Fruit fly (Drosophila melanogaster) whole organism, embryonic: ENCODE data around the gene Gad1.

Experiments used
- Aef1 ChIP-seq: fragments of 200-800 bp; sonication (Bioruptor generic); IDR thresholded peaks from 3 replicates; pipeline ENCODE4 v1.3.6; 2022; ENCODE audit warnings: missing biosample characterization, missing genetic modification characterization
- Atf-2 ChIP-seq: fragments of 200-800 bp; sonication (Bioruptor generic); optimal IDR thresholded peaks from 2 replicates; lab custom pipeline; 2016; ENCODE audit warnings: missing biosample characterization, missing genetic modification characterization
- C15 ChIP-seq: fragments of 200-800 bp; sonication (Bioruptor generic); IDR thresholded peaks from 3 replicates; pipeline ENCODE4 v1.3.6; 2022; ENCODE audit warnings: missing biosample characterization, missing genetic modification characterization
- CG10267 ChIP-seq: fragments of 200-800 bp; sonication (Bioruptor generic); optimal IDR thresholded peaks from 2 replicates; lab custom pipeline; 2018; ENCODE audit warnings: missing biosample characterization, mild to moderate bottlenecking, missing genetic modification characterization, moderate library complexity
- CG14050 ChIP-seq: fragments of 200-800 bp; sonication (Bioruptor generic); IDR thresholded peaks from 3 replicates; pipeline ENCODE4 v1.3.6; 2022; ENCODE audit warnings: missing biosample characterization, missing genetic modification characterization
- CG15011 ChIP-seq: fragments of 200-800 bp; sonication (Bioruptor generic); optimal IDR thresholded peaks from 3 replicates; lab custom pipeline; 2018; ENCODE audit warnings: missing biosample characterization, mild to moderate bottlenecking, missing genetic modification characterization
- CG1603 ChIP-seq: fragments of 200-800 bp; sonication (Bioruptor generic); optimal IDR thresholded peaks from 2 replicates; lab custom pipeline; 2019; ENCODE audit warnings: missing biosample characterization, mild to moderate bottlenecking, missing genetic modification characterization, moderate library complexity
- CG17328 ChIP-seq: fragments of 200-800 bp; sonication (Bioruptor generic); IDR thresholded peaks from 2 replicates; pipeline ENCODE4 v1.3.6; 2022; ENCODE audit warnings: missing biosample characterization, missing genetic modification characterization
- CG1792 ChIP-seq: fragments of 200-800 bp; sonication (Bioruptor generic); optimal IDR thresholded peaks from 2 replicates; lab custom pipeline; 2016; ENCODE audit warnings: missing biosample characterization, missing genetic modification characterization
- CG2116 ChIP-seq: fragments of 200-800 bp; sonication (Bioruptor generic); optimal IDR thresholded peaks from 3 replicates; lab custom pipeline; 2018; ENCODE audit warnings: missing biosample characterization, mild to moderate bottlenecking, missing genetic modification characterization
- CG34224 ChIP-seq: fragments of 200-800 bp; sonication (Bioruptor generic); IDR thresholded peaks from 3 replicates; pipeline ENCODE4 v1.3.6; 2022; ENCODE audit warnings: missing biosample characterization, missing genetic modification characterization; ENCODE audit not compliant: partially characterized antibody
- CG3726 ChIP-seq: fragments of 200-800 bp; sonication (Bioruptor generic); IDR thresholded peaks from 3 replicates; pipeline ENCODE4, ENCODE4 v1.3.6; 2022; ENCODE audit warnings: missing biosample characterization, missing genetic modification characterization
- CG4282 ChIP-seq: fragments of 200-800 bp; sonication (Bioruptor generic); optimal IDR thresholded peaks from 2 replicates; lab custom pipeline; 2016; ENCODE audit warnings: missing biosample characterization, missing genetic modification characterization
- CG6765 ChIP-seq: fragments of 200-800 bp; sonication (Bioruptor generic); optimal IDR thresholded peaks from 3 replicates; lab custom pipeline; 2017; ENCODE audit warnings: missing biosample characterization, mild to moderate bottlenecking, missing genetic modification characterization
- CG6813 ChIP-seq: fragments of 200-800 bp; sonication (Bioruptor generic); optimal IDR thresholded peaks from 2 replicates; lab custom pipeline; 2017; ENCODE audit warnings: missing biosample characterization, missing genetic modification characterization, mild to moderate bottlenecking, moderate library complexity, missing genetic modification reagents
- CG7963 ChIP-seq: fragments of 200-800 bp; sonication (Bioruptor generic); IDR thresholded peaks from 3 replicates; pipeline ENCODE4 v1.3.6; 2022; ENCODE audit warnings: missing biosample characterization, missing genetic modification characterization; ENCODE audit not compliant: partially characterized antibody
- CG9609 ChIP-seq: fragments of 200-800 bp; sonication (Bioruptor generic); optimal IDR thresholded peaks from 3 replicates; lab custom pipeline; 2016; ENCODE audit warnings: missing biosample characterization, missing genetic modification characterization
- H15 ChIP-seq: fragments of 200-800 bp; sonication (Bioruptor generic); IDR thresholded peaks from 3 replicates; pipeline ENCODE4 v1.3.6; 2022; ENCODE audit warnings: missing biosample characterization, missing genetic modification characterization
- HHEX ChIP-seq: fragments of 200-800 bp; sonication (Bioruptor generic); optimal IDR thresholded peaks from 3 replicates; lab custom pipeline; 2017; ENCODE audit warnings: missing biosample characterization, mild to moderate bottlenecking, missing genetic modification characterization, missing genetic modification reagents
- HLHmδ ChIP-seq: fragments of 200-800 bp; sonication (Bioruptor generic); optimal IDR thresholded peaks from 2 replicates; lab custom pipeline; 2018; ENCODE audit warnings: missing biosample characterization, mild to moderate bottlenecking, missing genetic modification characterization, moderate library complexity
- Hmx ChIP-seq: fragments of 200-800 bp; sonication (Bioruptor generic); optimal IDR thresholded peaks from 2 replicates; lab custom pipeline; 2016; ENCODE audit warnings: missing biosample characterization, missing genetic modification characterization
- Hr3 ChIP-seq: fragments of 200-800 bp; sonication (Bioruptor generic); optimal IDR thresholded peaks from 3 replicates; lab custom pipeline; 2016; ENCODE audit warnings: missing biosample characterization, missing genetic modification characterization
- Hr51 ChIP-seq, 2 experiments: fragments of 200-800 bp; sonication (Bioruptor generic); optimal IDR thresholded peaks; 2 replicates in 1 of 2; 3 replicates in 1 of 2; lab custom pipeline; 2016 to 2018; ENCODE audit warnings: missing biosample characterization in 2 of 2, missing genetic modification characterization in 2 of 2, mild to moderate bottlenecking in 1 of 2, moderate library complexity in 1 of 2
- NC2β ChIP-seq: fragments of 200-800 bp; sonication (Bioruptor generic); optimal IDR thresholded peaks from 2 replicates; lab custom pipeline; 2016; ENCODE audit warnings: missing biosample characterization, missing genetic modification characterization
- Optix ChIP-seq: fragments of 200-800 bp; sonication (Bioruptor generic); IDR thresholded peaks from 3 replicates; pipeline ENCODE4 v1.3.6; 2022; ENCODE audit warnings: missing biosample characterization, missing genetic modification characterization
- Pdp1 ChIP-seq, 2 experiments: fragments of 200-800 bp; sonication (Bioruptor generic); optimal IDR thresholded peaks; 3 replicates each; lab custom pipeline; 2016; ENCODE audit warnings: missing biosample characterization in 2 of 2, missing genetic modification characterization in 2 of 2, mild to moderate bottlenecking in 1 of 2, moderate library complexity in 1 of 2
- Ptx1 ChIP-seq: fragments of 200-800 bp; sonication (Bioruptor generic); IDR thresholded peaks from 2 replicates; pipeline ENCODE4 v1.3.6; 2022; ENCODE audit warnings: missing biosample characterization, missing genetic modification characterization
- Side ChIP-seq: fragments of 200-800 bp; sonication (Bioruptor generic); optimal IDR thresholded peaks from 2 replicates; lab custom pipeline; 2016; ENCODE audit warnings: missing biosample characterization, missing genetic modification characterization
- Stat92E ChIP-seq, 3 experiments: fragments of >200 bp in 2 of 3; fragments of 200-800 bp in 1 of 3; sonication (Bioruptor generic) in 1 of 3; optimal IDR thresholded peaks; 2 replicates each; lab custom pipeline; 2017 to 2019; ENCODE audit warnings: missing biosample characterization in 3 of 3, missing genetic modification characterization in 3 of 3, mild to moderate bottlenecking in 1 of 3, moderate library complexity in 1 of 3
- br ChIP-seq: fragments of >200 bp; optimal IDR thresholded peaks from 2 replicates; lab custom pipeline; 2017
- crp ChIP-seq, 2 experiments: fragments of 200-800 bp; sonication (Bioruptor generic); optimal IDR thresholded peaks; 2 replicates in 1 of 2; 3 replicates in 1 of 2; lab custom pipeline; 2017; ENCODE audit warnings: missing biosample characterization in 2 of 2, missing genetic modification characterization in 2 of 2, mild to moderate bottlenecking in 1 of 2, moderate library complexity in 1 of 2
- dm ChIP-seq: fragments of 200-800 bp; sonication (Bioruptor generic); optimal IDR thresholded peaks from 3 replicates; lab custom pipeline; 2016; ENCODE audit warnings: missing biosample characterization, missing genetic modification characterization
- dmrt99B ChIP-seq: fragments of 200-800 bp; sonication (Bioruptor generic); optimal IDR thresholded peaks from 2 replicates; lab custom pipeline; 2018; ENCODE audit warnings: missing biosample characterization, mild to moderate bottlenecking, missing genetic modification characterization, moderate library complexity
- emc ChIP-seq: fragments of 200-800 bp; sonication (Bioruptor generic); optimal IDR thresholded peaks from 2 replicates; lab custom pipeline; 2016; ENCODE audit warnings: missing biosample characterization, missing genetic modification characterization
- en ChIP-seq: fragments of 200-800 bp; sonication (Bioruptor generic); optimal IDR thresholded peaks from 2 replicates; lab custom pipeline; 2016; ENCODE audit warnings: missing biosample characterization, missing genetic modification characterization
- fd3F ChIP-seq: fragments of 200-800 bp; sonication (Bioruptor generic); optimal IDR thresholded peaks from 2 replicates; lab custom pipeline; 2018; ENCODE audit warnings: missing biosample characterization, mild to moderate bottlenecking, missing genetic modification characterization, moderate library complexity
- gcm2 ChIP-seq: fragments of 200-800 bp; sonication (Bioruptor generic); optimal IDR thresholded peaks from 2 replicates; lab custom pipeline; 2016; ENCODE audit warnings: missing biosample characterization, missing genetic modification characterization
- lov ChIP-seq, 2 experiments: fragments of 200-800 bp in 1 of 2; fragments of >200 bp in 1 of 2; sonication (Bioruptor generic) in 1 of 2; IDR thresholded peaks in 1 of 2; optimal IDR thresholded peaks in 1 of 2; 2 replicates in 1 of 2; 3 replicates in 1 of 2; pipeline versions ENCODE4 v1.3.6 to Lab custom; 2017 to 2022; ENCODE audit warnings: missing biosample characterization in 1 of 2, missing genetic modification characterization in 1 of 2
- nom ChIP-seq: fragments of 200-800 bp; sonication (Bioruptor generic); optimal IDR thresholded peaks from 2 replicates; lab custom pipeline; 2017; ENCODE audit warnings: missing biosample characterization, missing genetic modification characterization, mild to moderate bottlenecking, moderate library complexity, missing genetic modification reagents
- pb ChIP-seq: fragments of 200-800 bp; sonication (Bioruptor generic); optimal IDR thresholded peaks from 3 replicates; lab custom pipeline; 2016; ENCODE audit warnings: missing biosample characterization, missing genetic modification characterization
- pros ChIP-seq: fragments of 200-800 bp; sonication (Bioruptor generic); optimal IDR thresholded peaks from 3 replicates; lab custom pipeline; 2019; ENCODE audit warnings: missing biosample characterization, mild to moderate bottlenecking, missing genetic modification characterization, moderate library complexity
- ranshi ChIP-seq: fragments of 200-800 bp; sonication (Bioruptor generic); IDR thresholded peaks from 2 replicates; pipeline ENCODE4 v1.3.6; 2022; ENCODE audit warnings: missing biosample characterization, missing genetic modification characterization
- row ChIP-seq: fragments of 200-800 bp; sonication (Bioruptor generic); IDR thresholded peaks from 3 replicates; pipeline ENCODE4 v1.3.6; 2022; ENCODE audit warnings: missing biosample characterization, missing genetic modification characterization
- salm ChIP-seq: fragments of 200-800 bp; sonication (Bioruptor generic); optimal IDR thresholded peaks from 2 replicates; lab custom pipeline; 2018; ENCODE audit warnings: missing biosample characterization, mild to moderate bottlenecking, missing genetic modification characterization
- sc ChIP-seq, 3 experiments: fragments of >200 bp in 2 of 3; fragments of 200-800 bp in 1 of 3; sonication (Bioruptor generic) in 1 of 3; optimal IDR thresholded peaks; 2 replicates in 2 of 3; 3 replicates in 1 of 3; lab custom pipeline; 2017; ENCODE audit warnings: mild to moderate bottlenecking in 1 of 3, missing biosample characterization in 1 of 3, missing genetic modification characterization in 1 of 3, missing genetic modification reagents in 1 of 3
- seq ChIP-seq: fragments of 200-800 bp; sonication (Bioruptor generic); IDR thresholded peaks from 2 replicates; pipeline ENCODE4 v1.3.6; 2022; ENCODE audit warnings: missing biosample characterization, missing genetic modification characterization
- sisA ChIP-seq: fragments of 200-800 bp; sonication (Bioruptor generic); IDR thresholded peaks from 2 replicates; pipeline ENCODE4 v1.3.6; 2022; ENCODE audit warnings: missing biosample characterization, missing genetic modification characterization
- slp2 ChIP-seq: fragments of 200-800 bp; sonication (Bioruptor generic); optimal IDR thresholded peaks from 2 replicates; lab custom pipeline; 2016; ENCODE audit warnings: missing biosample characterization, missing genetic modification characterization

The Gad1 gene

dm6 chr3L:4108844-4109494, 20.4 kb upstream of the Gad1 start (continued):
- peak; percentile 53 to 80 for TF ChIP-seq Pdp1 (GFP tag; optimal IDR thresholded peaks at IDR 0.05; lab: Kevin White, UChicago)
- no peak for TF ChIP-seq emc
- TF ChIP-seq CG1603 (tag; lab: Kevin White, UChicago), result peak; percentile 54
- 0 out of 2 replicates have a peak, but pooled peaks have one; percentile 30 for TF ChIP-seq seq (GFP tag; lab: Robert Waterston, UW)
- no peak for TF ChIP-seq C15 (GFP tag; lab: Robert Waterston, UW)
- no peak for TF ChIP-seq sc (optimal IDR thresholded peaks at IDR 0.05; lab: Kevin White, UChicago)
- peak; percentile 59 for TF ChIP-seq sc (GFP tag; optimal IDR thresholded peaks at IDR 0.05; lab: Kevin White, UChicago)
- no peak for TF ChIP-seq HLHmδ (GFP tag; lab: Kevin White, UChicago)
- TF ChIP-seq br (lab: Kevin White, UChicago), result no peak
- TF ChIP-seq gcm2 (GFP tag; lab: Kevin White, UChicago), result no peak
- peak; percentile 26 for TF ChIP-seq dm (GFP tag; lab: Kevin White, UChicago)
- peak; percentile 23 for TF ChIP-seq CG2116 (GFP tag; lab: Kevin White, UChicago)
- no peak for TF ChIP-seq CG4282
- TF ChIP-seq crp (GFP tag; optimal IDR thresholded peaks at IDR 0.05; lab: Kevin White, UChicago), result peak in 1 of 2 experiments; percentile 60
- no peak for TF ChIP-seq CG7963 (GFP tag; lab: Robert Waterston, UW)
- 0 out of 2 replicates have a peak, but pooled peaks have one; percentile 36 for TF ChIP-seq ranshi (GFP tag; lab: Robert Waterston, UW)
- TF ChIP-seq slp2 (GFP tag; lab: Kevin White, UChicago), result peak; percentile 61
- TF ChIP-seq Aef1, result peak; percentile 46
- TF ChIP-seq Hr51 (GFP tag; optimal IDR thresholded peaks at IDR 0.05; lab: Kevin White, UChicago), result peak; percentile 51 to 82
- TF ChIP-seq Hmx, result peak; percentile 52
- TF ChIP-seq CG3726 (GFP tag; lab: Robert Waterston, UW), result no peak
- TF ChIP-seq CG10267 (tag; lab: Kevin White, UChicago), result peak; percentile 71
- peak; percentile 58 for TF ChIP-seq CG6765 (GFP tag; lab: Kevin White, UChicago)
- TF ChIP-seq row (GFP tag; lab: Robert Waterston, UW), result peak; percentile 89
- TF ChIP-seq Ptx1, result peak; percentile 74
- TF ChIP-seq salm (tag; lab: Kevin White, UChicago), result peak; percentile 46
- TF ChIP-seq Hr3 (GFP tag; lab: Kevin White, UChicago), result peak; percentile 69
- no peak for TF ChIP-seq pros
- no peak; the same call in 2 of the 3 replicates for TF ChIP-seq CG14050 (GFP tag; lab: Robert Waterston, UW)
- peak; percentile 73 for TF ChIP-seq CG15011 (GFP tag; lab: Kevin White, UChicago)
- TF ChIP-seq CG9609 (GFP tag; lab: Kevin White, UChicago), result peak; percentile 56
- peak; percentile 58 for TF ChIP-seq sisA
- no peak for TF ChIP-seq en (GFP tag; lab: Kevin White, UChicago)
- TF ChIP-seq dmrt99B (tag; lab: Kevin White, UChicago), result peak; percentile 90
- no peak for TF ChIP-seq CG34224 (GFP tag; lab: Robert Waterston, UW)
- TF ChIP-seq fd3F (GFP tag; lab: Kevin White, UChicago), result peak; percentile 32
- peak; percentile 60 for TF ChIP-seq Side
- peak; percentile 15; the same call in 1 of the 3 replicates for TF ChIP-seq Optix (GFP tag; lab: Robert Waterston, UW)
- no peak for TF ChIP-seq lov (optimal IDR thresholded peaks at IDR 0.05; lab: Kevin White, UChicago)
- 0 out of 3 replicates have a peak, but pooled peaks have one; percentile 30 for TF ChIP-seq lov (GFP tag; IDR thresholded peaks at IDR 0.05; lab: Robert Waterston, UW)
- peak; percentile 65 for TF ChIP-seq Atf-2 (GFP tag; lab: Kevin White, UChicago)
- 0 out of 3 replicates have a peak, but pooled peaks have one; percentile 28 for TF ChIP-seq H15
- TF ChIP-seq pb (GFP tag; lab: Kevin White, UChicago), result peak; percentile 74
- TF ChIP-seq HHEX (GFP tag; lab: Kevin White, UChicago), result peak; percentile 79
- TF ChIP-seq NC2β, result peak; percentile 47
- TF ChIP-seq Stat92E (GFP tag; optimal IDR thresholded peaks at IDR 0.05; lab: Kevin White, UChicago), result peak in 1 of 3 experiments; percentile 89
- TF ChIP-seq CG17328 (GFP tag; lab: Robert Waterston, UW), result peak; percentile 49
- TF ChIP-seq CG6813, result peak; percentile 45
- TF ChIP-seq CG1792 (GFP tag; lab: Kevin White, UChicago), result peak; percentile 38
- TF ChIP-seq nom (GFP tag; lab: Kevin White, UChicago), result no peak
